Worm (Caenorhabditis elegans) whole organism, early embryonic: ENCODE measurements around the gene rpl-12.

Source experiments
- B0310.2 ChIP-seq: sonication (generic microtip); optimal IDR thresholded peaks from 2 replicates; lab custom pipeline; 2016; ENCODE audit warnings: mild to moderate bottlenecking, missing genetic modification characterization, missing compliant biosample characterization
- F13C5.2 ChIP-seq: sonication (generic microtip); optimal IDR thresholded peaks from 2 replicates; lab custom pipeline; 2017; ENCODE audit warnings: mild to moderate bottlenecking, missing genetic modification characterization, inconsistent platforms, missing compliant biosample characterization
- aly-1 ChIP-seq: sonication (generic microtip); optimal IDR thresholded peaks from 2 replicates; lab custom pipeline; 2016; ENCODE audit warnings: missing genetic modification characterization, missing compliant biosample characterization
- ama-1 ChIP-seq: fragments of 150-350 bp; optimal IDR thresholded peaks from 2 replicates; lab custom pipeline; 2014
- ceh-13 ChIP-seq: fragments of 200-800 bp; sonication (Bioruptor generic); optimal IDR thresholded peaks from 2 replicates; lab custom pipeline; 2018; ENCODE audit warnings: mild to moderate bottlenecking, missing genetic modification characterization, missing compliant biosample characterization
- ceh-36 ChIP-seq: sonication (generic microtip); optimal IDR thresholded peaks from 2 replicates; lab custom pipeline; 2016; ENCODE audit warnings: missing genetic modification characterization, inconsistent platforms, missing compliant biosample characterization
- ets-7 ChIP-seq: sonication (generic microtip); optimal IDR thresholded peaks from 2 replicates; lab custom pipeline; 2016; ENCODE audit warnings: missing genotype, missing genetic modification characterization, missing compliant biosample characterization
- flt-1 ChIP-seq: fragments of 200-800 bp; sonication (Bioruptor generic); IDR thresholded peaks from 2 replicates; pipeline ENCODE4 v1.3.6; 2022; ENCODE audit warnings: missing genetic modification characterization, missing compliant biosample characterization
- hmbx-1 ChIP-seq: sonication (generic microtip); optimal IDR thresholded peaks from 2 replicates; lab custom pipeline; 2016; ENCODE audit warnings: mild to moderate bottlenecking, missing genetic modification characterization, missing compliant biosample characterization
- hmg-4 ChIP-seq: fragments of 200-800 bp; sonication (Bioruptor generic); optimal IDR thresholded peaks from 2 replicates; lab custom pipeline; 2018; ENCODE audit warnings: mild to moderate bottlenecking, missing genetic modification characterization, missing compliant biosample characterization
- hnd-1 ChIP-seq: sonication (generic microtip); optimal IDR thresholded peaks from 2 replicates; lab custom pipeline; 2016; ENCODE audit warnings: missing genetic modification characterization, missing compliant biosample characterization
- pes-1 ChIP-seq: fragments of 200-800 bp; sonication (Bioruptor generic); IDR thresholded peaks from 2 replicates; pipeline ENCODE4 v1.3.6; 2022; ENCODE audit warnings: missing genetic modification reagents, missing genetic modification characterization, missing compliant biosample characterization
- scrt-1 ChIP-seq: fragments of 200-800 bp; sonication (Bioruptor generic); IDR thresholded peaks from 2 replicates; pipeline ENCODE4 v1.3.6; 2022; ENCODE audit warnings: missing genetic modification characterization, missing compliant biosample characterization
- sea-1 ChIP-seq: fragments of 200-800 bp; sonication (Bioruptor generic); conservative IDR thresholded peaks from 2 replicates; pipeline ENCODE4 v1.3.6; 2022; ENCODE audit warnings: missing genetic modification characterization, missing compliant biosample characterization
- tbx-11 ChIP-seq: fragments of 200-800 bp; sonication (Bioruptor generic); IDR thresholded peaks from 2 replicates; pipeline ENCODE4 v1.3.6; 2022; ENCODE audit warnings: missing genetic modification characterization, missing compliant biosample characterization
- tbx-37 ChIP-seq: fragments of 200-800 bp; sonication (Bioruptor generic); conservative IDR thresholded peaks from 2 replicates; pipeline ENCODE4 v1.3.6; 2022; ENCODE audit warnings: missing genetic modification reagents, missing genetic modification characterization, missing compliant biosample characterization
- tra-4 ChIP-seq: sonication (generic microtip); optimal IDR thresholded peaks from 2 replicates; lab custom pipeline; 2017; ENCODE audit warnings: missing genetic modification characterization, missing compliant biosample characterization

The rpl-12 gene

DNA sequence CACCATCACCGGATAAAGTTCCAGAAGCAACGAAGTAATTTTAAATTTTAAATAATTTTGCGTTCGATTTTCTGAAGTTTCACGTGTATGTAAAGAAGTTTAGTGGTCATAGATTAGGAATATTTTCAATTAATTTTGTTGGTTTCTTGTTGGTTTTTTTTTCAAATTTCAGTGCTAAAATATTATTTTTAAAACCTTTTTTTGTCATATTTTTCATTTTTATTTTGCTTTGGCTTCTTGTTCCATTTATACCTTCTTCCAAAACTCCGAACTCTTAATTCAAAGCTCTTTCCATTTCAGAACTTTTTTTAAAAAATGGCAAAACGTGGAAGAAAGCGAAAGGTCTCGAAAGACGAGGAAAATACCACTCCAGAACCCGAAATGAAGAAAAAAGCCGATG lies 6.5 kb upstream of the rpl-12 start, which contains the start of gene JC8.7:
JC8.7 (plus strand) TSS at position 301 of the 400 bp plus-strand sequence.
- no peak for TF ChIP-seq tbx-11 (GFP tag; lab: Robert Waterston, UW)
- TF ChIP-seq tbx-37 (GFP tag; lab: Robert Waterston, UW), result no peak
- TF ChIP-seq hnd-1, result no peak
- TF ChIP-seq sea-1 (GFP tag; lab: Robert Waterston, UW), result no peak
- no peak for TF ChIP-seq pes-1 (GFP tag; lab: Robert Waterston, UW)
- TF ChIP-seq ets-7 (tag; lab: Kevin White, UChicago), result no peak
- no peak for TF ChIP-seq ama-1 (lab: Kevin White, UChicago)
- TF ChIP-seq B0310.2 (tag; lab: Kevin White, UChicago), result no peak
- TF ChIP-seq F13C5.2, result no peak
- no peak for TF ChIP-seq hmg-4 (GFP tag; lab: Kevin White, UChicago)
- TF ChIP-seq aly-1 (tag; lab: Kevin White, UChicago), result no peak
- TF ChIP-seq hmbx-1 (tag; lab: Kevin White, UChicago), result no peak
- no peak for TF ChIP-seq ceh-13 (GFP tag; lab: Kevin White, UChicago)
- no peak for TF ChIP-seq tra-4 (tag; lab: Kevin White, UChicago)
- TF ChIP-seq flt-1 (GFP tag; lab: Robert Waterston, UW), result no peak
- TF ChIP-seq ceh-36 (tag; lab: Kevin White, UChicago), result no peak
- TF ChIP-seq scrt-1 (GFP tag; lab: Robert Waterston, UW), result no peak

DNA sequence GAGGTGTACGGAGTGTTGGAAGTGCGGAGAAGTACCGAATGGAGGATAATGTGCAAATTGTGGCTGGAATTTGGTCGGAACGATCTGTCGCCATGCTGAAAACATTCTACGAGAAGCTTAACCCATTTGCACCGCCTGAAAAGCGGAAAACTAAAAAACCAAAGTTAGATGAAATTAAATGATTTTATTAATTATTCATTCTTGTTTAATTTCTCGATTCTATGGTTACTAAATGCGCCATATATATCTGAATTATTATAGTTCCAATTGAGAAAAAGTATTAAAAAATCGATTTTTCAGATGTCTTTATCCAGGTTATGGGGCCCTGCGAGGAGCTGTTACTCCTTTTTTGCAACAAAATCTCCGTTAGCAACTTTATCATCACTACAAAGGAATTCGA lies 3.6 kb upstream of the rpl-12 start, which contains the start of gene cox-11:
cox-11 (plus strand) TSS at position 301 of the 400 bp plus-strand sequence.
- no peak for TF ChIP-seq pes-1 (GFP tag; lab: Robert Waterston, UW)
- TF ChIP-seq scrt-1 (GFP tag; lab: Robert Waterston, UW), result 0 out of 2 replicates have a peak, but pooled peaks have one; percentile 7

DNA sequence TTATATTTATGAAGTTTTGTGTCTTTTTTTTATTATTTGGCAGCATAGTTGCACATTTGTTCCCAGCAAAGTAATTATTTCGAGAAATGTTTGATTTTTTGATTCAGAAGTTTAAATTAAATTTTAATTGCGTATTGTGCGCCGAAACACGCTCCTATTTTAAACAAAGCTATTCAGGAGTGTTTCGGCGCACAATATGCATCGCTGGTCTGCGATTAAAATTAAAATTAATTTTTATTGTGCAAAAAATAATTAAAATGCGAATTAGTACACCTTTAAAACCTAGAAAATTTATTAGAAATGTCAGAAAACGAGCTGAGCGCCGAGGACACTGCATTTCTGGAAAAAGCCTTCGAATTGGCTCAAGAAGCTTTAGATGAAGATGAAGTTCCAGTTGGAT lies 2.9 kb upstream of the rpl-12 start, which contains the start of gene JC8.4:
JC8.4 (plus strand) TSS at position 301 of the 400 bp plus-strand sequence.
- no peak for TF ChIP-seq aly-1 (tag; lab: Kevin White, UChicago)
- TF ChIP-seq ets-7 (tag; lab: Kevin White, UChicago), result no peak
- no peak for TF ChIP-seq hmbx-1 (tag; lab: Kevin White, UChicago)

DNA sequence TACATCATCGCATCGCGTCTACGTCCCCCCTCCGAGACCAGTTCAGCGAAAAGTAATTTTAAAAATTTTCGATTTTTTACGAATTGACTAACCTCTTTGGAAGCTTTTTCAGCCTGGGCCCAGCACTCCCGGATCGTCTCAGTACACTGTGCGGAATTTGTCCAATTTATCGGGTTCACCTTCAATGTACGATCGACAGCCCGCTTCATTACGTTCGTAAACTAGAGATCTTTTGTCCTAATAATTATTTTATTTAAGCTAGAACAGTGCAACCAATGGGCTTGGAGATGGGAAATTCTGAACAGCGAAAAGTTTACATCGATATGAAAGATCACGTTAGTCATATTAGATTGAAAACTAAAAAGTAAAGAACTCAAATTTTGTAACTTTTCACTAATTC lies 889 bp upstream of the rpl-12 start:
- TF ChIP-seq pes-1 (GFP tag; lab: Robert Waterston, UW) (no peak), ets-7 (tag; lab: Kevin White, UChicago) (no peak), ceh-13 (GFP tag; lab: Kevin White, UChicago) (no peak), scrt-1 (GFP tag; lab: Robert Waterston, UW) (no peak)

DNA sequence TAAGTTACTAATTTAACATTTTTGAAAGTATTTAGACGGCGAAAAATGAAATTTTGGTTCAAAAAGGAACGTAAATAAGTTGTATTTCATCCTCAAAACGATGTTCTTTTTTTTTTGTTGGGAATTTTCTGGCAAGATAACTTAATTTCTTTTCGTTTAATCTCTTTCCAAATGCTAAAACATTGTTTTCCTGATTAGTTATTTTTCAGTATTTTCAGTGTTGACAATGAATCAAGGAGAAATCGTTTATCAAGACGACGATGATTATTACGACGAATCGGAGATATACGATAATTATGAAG lies 342 bp upstream of the rpl-12 start, which contains the start of gene lin-54:
lin-54 (plus strand) TSS at position 203 of the 302 bp plus-strand sequence.
- TF ChIP-seq B0310.2 (tag; lab: Kevin White, UChicago) (no peak), hnd-1 (no peak), tra-4 (tag; lab: Kevin White, UChicago) (no peak), F13C5.2 (no peak), aly-1 (tag; lab: Kevin White, UChicago) (no peak), hmg-4 (GFP tag; lab: Kevin White, UChicago) (no peak), sea-1 (GFP tag; lab: Robert Waterston, UW) (no peak), tbx-37 (GFP tag; lab: Robert Waterston, UW) (no peak), ceh-36 (tag; lab: Kevin White, UChicago) (no peak), tbx-11 (GFP tag; lab: Robert Waterston, UW) (no peak), ama-1 (lab: Kevin White, UChicago) (no peak), ceh-13 (GFP tag; lab: Kevin White, UChicago) (no peak), ets-7 (tag; lab: Kevin White, UChicago) (no peak), hmbx-1 (tag; lab: Kevin White, UChicago) (no peak), flt-1 (GFP tag; lab: Robert Waterston, UW) (no peak)

DNA sequence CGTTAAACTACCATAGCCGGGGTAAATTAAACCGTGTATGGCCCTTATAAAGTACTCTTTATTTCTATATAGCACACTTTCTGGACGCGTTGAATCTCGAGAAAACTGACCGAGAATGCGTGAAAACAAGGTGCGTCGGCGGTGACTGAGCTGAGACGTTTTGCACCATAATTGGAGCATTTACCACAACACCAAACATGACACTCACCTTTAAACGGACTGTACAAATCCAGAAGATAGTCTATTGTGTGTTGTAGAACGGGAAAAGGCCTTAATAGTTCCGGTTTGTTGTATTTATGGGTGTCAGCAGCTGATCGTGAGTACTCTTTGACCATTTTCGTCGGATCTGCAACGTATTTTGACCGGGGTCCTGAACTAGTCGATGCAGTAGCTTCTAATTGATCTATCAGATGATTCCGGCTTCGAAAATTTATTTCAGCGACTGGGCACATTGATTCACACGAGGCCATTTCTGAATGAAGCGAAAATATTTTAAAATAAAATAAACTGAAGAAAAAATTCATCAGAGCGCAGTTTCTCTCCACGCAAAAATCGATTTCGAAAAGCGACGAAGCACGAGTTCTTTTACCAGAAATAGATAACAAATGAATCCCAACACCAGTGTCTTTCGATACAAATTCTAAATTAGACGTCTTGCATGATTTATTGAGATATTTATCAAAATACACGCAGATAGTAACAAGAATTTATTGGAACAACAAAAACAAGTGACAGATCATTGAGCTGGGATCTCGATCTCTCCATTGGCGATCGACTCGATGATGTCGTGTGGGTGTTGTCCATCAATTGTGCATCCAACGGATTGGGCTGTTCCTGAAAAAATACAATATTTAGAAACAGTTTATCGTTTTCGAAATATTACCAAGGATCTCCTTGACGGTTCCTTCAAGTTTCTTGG lies 1.2 kb downstream of the rpl-12 start, which contains the start of gene tag-115:
tag-115 (minus strand) TSS at position 472 of the 919 bp plus-strand sequence.
- TF ChIP-seq tra-4 (tag; lab: Kevin White, UChicago) (no peak), hmbx-1 (tag; lab: Kevin White, UChicago) (no peak), hmg-4 (GFP tag; lab: Kevin White, UChicago) (no peak), ceh-13 (GFP tag; lab: Kevin White, UChicago) (no peak), aly-1 (tag; lab: Kevin White, UChicago) (no peak), flt-1 (GFP tag; lab: Robert Waterston, UW) (no peak), tbx-11 (GFP tag; lab: Robert Waterston, UW) (no peak), B0310.2 (tag; lab: Kevin White, UChicago) (no peak), ceh-36 (tag; lab: Kevin White, UChicago) (no peak), F13C5.2 (no peak)

DNA sequence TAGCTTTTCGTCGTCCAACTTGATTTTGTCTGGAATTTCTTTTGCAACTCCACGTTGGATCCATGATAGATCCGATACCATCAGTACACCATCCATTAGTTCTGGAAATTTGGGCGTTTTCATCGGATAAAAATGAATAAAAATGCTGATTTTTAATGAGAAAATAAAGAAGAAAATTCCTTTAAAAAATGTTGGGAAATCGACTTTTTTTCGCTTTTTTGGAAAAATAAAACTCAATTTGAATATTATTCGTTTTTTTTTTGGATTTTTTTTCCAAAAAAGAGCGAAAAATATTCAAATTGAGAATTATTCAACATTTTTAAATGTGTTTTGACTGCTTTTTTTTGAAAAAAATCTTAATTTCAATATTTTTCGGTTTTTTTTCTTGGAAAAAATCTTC lies 4.0 kb downstream of the rpl-12 start, which contains the start of gene pwp-1:
pwp-1 (minus strand) TSS at position 101 of the 400 bp plus-strand sequence.
- no peak for TF ChIP-seq tbx-11 (GFP tag; lab: Robert Waterston, UW)
- no peak for TF ChIP-seq tbx-37 (GFP tag; lab: Robert Waterston, UW)
